Worm (Caenorhabditis elegans) whole organism, mixed stage, embryonic: Measurements from ENCODE around the gene C24D10.49.

Source experiments
- bed-3 ChIP-seq: fragments of 200-800 bp; sonication (Bioruptor generic); optimal IDR thresholded peaks from 3 replicates; lab custom pipeline; 2018; ENCODE audit warnings: mild to moderate bottlenecking, missing genetic modification characterization, moderate library complexity, missing compliant biosample characterization
- blmp-1 ChIP-seq: fragments of 150-350 bp; optimal IDR thresholded peaks from 2 replicates; lab custom pipeline; 2014; ENCODE audit warnings: missing biosample characterization, missing genetic modification characterization
- cnd-1 ChIP-seq: fragments of 200-800 bp; sonication (Bioruptor generic); optimal IDR thresholded peaks from 2 replicates; lab custom pipeline; 2018; ENCODE audit warnings: mild to moderate bottlenecking, missing genetic modification characterization, missing compliant biosample characterization
- elt-3 ChIP-seq: fragments of 150-350 bp; optimal IDR thresholded peaks from 2 replicates; lab custom pipeline; 2014; ENCODE audit warnings: missing biosample characterization, missing genetic modification characterization
- lin-13 ChIP-seq: fragments of 150-350 bp; optimal IDR thresholded peaks from 2 replicates; lab custom pipeline; 2014; ENCODE audit warnings: missing biosample characterization, missing genetic modification characterization
- lin-32 ChIP-seq: fragments of 200-800 bp; sonication (Bioruptor generic); optimal IDR thresholded peaks from 2 replicates; lab custom pipeline; 2018; ENCODE audit warnings: mild to moderate bottlenecking, missing genetic modification characterization, missing compliant biosample characterization
- lsy-2 ChIP-seq: fragments of 150-350 bp; optimal IDR thresholded peaks from 2 replicates; lab custom pipeline; 2014; ENCODE audit warnings: missing biosample characterization, missing genetic modification characterization
- mab-5 ChIP-seq: fragments of 150-350 bp; optimal IDR thresholded peaks from 2 replicates; lab custom pipeline; 2014; ENCODE audit warnings: missing biosample characterization, missing genetic modification characterization
- nhr-237 ChIP-seq: fragments of 150-350 bp; optimal IDR thresholded peaks from 2 replicates; lab custom pipeline; 2014; ENCODE audit warnings: missing biosample characterization, missing genetic modification characterization
- nhr-28 ChIP-seq: fragments of 150-350 bp; optimal IDR thresholded peaks from 2 replicates; lab custom pipeline; 2014; ENCODE audit warnings: missing biosample characterization, missing genetic modification characterization
- pha-4 ChIP-seq: fragments of 150-350 bp; optimal IDR thresholded peaks from 2 replicates; lab custom pipeline; 2018; ENCODE audit warnings: missing biosample characterization, missing genetic modification reagents, missing genetic modification characterization
- unc-62 ChIP-seq: fragments of 150-350 bp; optimal IDR thresholded peaks from 2 replicates; lab custom pipeline; 2014; ENCODE audit warnings: missing biosample characterization, missing genetic modification reagents, missing genetic modification characterization

DNA sequence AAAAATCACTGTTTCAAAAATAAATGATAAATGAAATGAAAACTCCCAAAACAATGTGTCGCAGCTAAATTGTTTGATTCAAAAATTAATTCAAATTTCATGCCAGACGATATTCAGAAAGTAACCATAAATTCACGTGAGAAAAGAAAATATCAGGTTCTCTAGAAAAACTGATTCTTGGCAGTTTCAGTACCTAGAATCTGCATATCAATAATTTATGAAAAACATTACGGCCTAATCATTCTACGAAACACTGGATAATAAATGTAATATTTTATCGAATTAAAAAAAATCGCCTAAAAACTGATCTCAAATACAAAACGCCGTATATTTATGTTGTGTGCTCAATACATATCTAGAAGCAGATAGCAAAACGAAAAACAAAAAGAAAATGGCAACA lies 43.7 kb upstream of the C24D10.49 start:
- TF ChIP-seq nhr-237 (tag; lab: Kevin White, UChicago): no peak
- TF ChIP-seq lsy-2 (tag; lab: Kevin White, UChicago): no peak
- no peak for TF ChIP-seq unc-62 (GFP tag; lab: Kevin White, UChicago)
- TF ChIP-seq pha-4 (tag; lab: Kevin White, UChicago): no peak
- TF ChIP-seq lin-13: no peak
- TF ChIP-seq cnd-1 (tag; lab: Kevin White, UChicago): no peak
- no peak for TF ChIP-seq bed-3 (GFP tag; lab: Kevin White, UChicago)
- TF ChIP-seq elt-3 (tag; lab: Kevin White, UChicago): no peak
- no peak for TF ChIP-seq lin-32 (GFP tag; lab: Kevin White, UChicago)
- TF ChIP-seq nhr-28 (tag; lab: Kevin White, UChicago): no peak
- no peak for TF ChIP-seq blmp-1
- TF ChIP-seq mab-5: no peak
